Fruit fly (Drosophila melanogaster) whole organism, embryonic: ENCODE measurements around the gene CG12728.

Source experiments
- Atf6 ChIP-seq: fragments of 200-800 bp; sonication (Bioruptor generic); IDR thresholded peaks from 2 replicates; pipeline ENCODE4 v1.3.6; 2022; ENCODE audit warnings: missing biosample characterization, missing genetic modification characterization
- CG10565 ChIP-seq: fragments of 200-800 bp; sonication (Bioruptor generic); optimal IDR thresholded peaks from 3 replicates; lab custom pipeline; 2016; ENCODE audit warnings: missing biosample characterization, mild to moderate bottlenecking, missing genetic modification characterization
- CG10979 ChIP-seq: fragments of 200-800 bp; sonication (Bioruptor generic); optimal IDR thresholded peaks from 2 replicates; lab custom pipeline; 2018; ENCODE audit warnings: missing biosample characterization, mild to moderate bottlenecking, missing genetic modification characterization, moderate library complexity
- CG12219 ChIP-seq: fragments of 200-800 bp; sonication (Bioruptor generic); optimal IDR thresholded peaks from 3 replicates; lab custom pipeline; 2018; ENCODE audit warnings: missing biosample characterization, mild to moderate bottlenecking, missing genetic modification characterization
- CG13123 ChIP-seq: fragments of 200-800 bp; sonication (Bioruptor generic); optimal IDR thresholded peaks from 2 replicates; lab custom pipeline; 2016; ENCODE audit warnings: missing biosample characterization, missing genetic modification characterization
- CG14667 ChIP-seq: fragments of 200-800 bp; sonication (Bioruptor generic); IDR thresholded peaks from 2 replicates; pipeline ENCODE4 v1.3.6; 2022; ENCODE audit warnings: missing biosample characterization, missing genetic modification characterization
- CG14710 ChIP-seq: fragments of 200-800 bp; sonication (Bioruptor generic); optimal IDR thresholded peaks from 3 replicates; lab custom pipeline; 2019; ENCODE audit warnings: missing biosample characterization, mild to moderate bottlenecking, missing genetic modification characterization, moderate library complexity
- CG15601 ChIP-seq: fragments of 200-800 bp; sonication (Bioruptor generic); optimal IDR thresholded peaks from 3 replicates; lab custom pipeline; 2019; ENCODE audit warnings: missing biosample characterization, mild to moderate bottlenecking, missing genetic modification characterization, moderate library complexity
- CG17328 ChIP-seq: fragments of 200-800 bp; sonication (Bioruptor generic); IDR thresholded peaks from 2 replicates; pipeline ENCODE4 v1.3.6; 2022; ENCODE audit warnings: missing biosample characterization, missing genetic modification characterization
- CG1792 ChIP-seq: fragments of 200-800 bp; sonication (Bioruptor generic); optimal IDR thresholded peaks from 2 replicates; lab custom pipeline; 2016; ENCODE audit warnings: missing biosample characterization, missing genetic modification characterization
- CG3726 ChIP-seq: fragments of 200-800 bp; sonication (Bioruptor generic); IDR thresholded peaks from 3 replicates; pipeline ENCODE4, ENCODE4 v1.3.6; 2022; ENCODE audit warnings: missing biosample characterization, missing genetic modification characterization
- CG6175 ChIP-seq: fragments of 200-800 bp; sonication (Bioruptor generic); IDR thresholded peaks from 3 replicates; pipeline ENCODE4 v1.3.6; 2022; ENCODE audit warnings: missing biosample characterization, missing genetic modification characterization
- CG6791 ChIP-seq: fragments of 200-800 bp; sonication (Bioruptor generic); IDR thresholded peaks from 3 replicates; pipeline ENCODE4 v1.3.6; 2022; ENCODE audit warnings: missing biosample characterization, missing genetic modification characterization; ENCODE audit not compliant: partially characterized antibody
- CG7556 ChIP-seq: fragments of 200-800 bp; sonication (Bioruptor generic); optimal IDR thresholded peaks from 2 replicates; lab custom pipeline; 2017; ENCODE audit warnings: missing biosample characterization, mild to moderate bottlenecking, missing genetic modification characterization
- CG7839 ChIP-seq: fragments of 200-800 bp; sonication (Bioruptor generic); optimal IDR thresholded peaks from 3 replicates; lab custom pipeline; 2018; ENCODE audit warnings: missing biosample characterization, mild to moderate bottlenecking, missing genetic modification characterization, moderate library complexity
- CG8388 ChIP-seq: fragments of 200-800 bp; sonication (Bioruptor generic); optimal IDR thresholded peaks from 2 replicates; lab custom pipeline; 2019; ENCODE audit warnings: missing biosample characterization, mild to moderate bottlenecking, missing genetic modification characterization, moderate library complexity
- CG9817 ChIP-seq: fragments of 200-800 bp; sonication (Bioruptor generic); optimal IDR thresholded peaks from 2 replicates; lab custom pipeline; 2018; ENCODE audit warnings: missing biosample characterization, mild to moderate bottlenecking, missing genetic modification characterization, moderate library complexity
- Dp ChIP-seq: fragments of 200-800 bp; sonication (Bioruptor generic); optimal IDR thresholded peaks from 2 replicates; lab custom pipeline; 2018; ENCODE audit warnings: missing biosample characterization, mild to moderate bottlenecking, missing genetic modification characterization, moderate library complexity
- Fer1 ChIP-seq: fragments of 200-800 bp; sonication (Bioruptor generic); optimal IDR thresholded peaks from 2 replicates; lab custom pipeline; 2017; ENCODE audit warnings: missing biosample characterization, mild to moderate bottlenecking, missing genetic modification characterization
- Fer3 ChIP-seq: fragments of 200-800 bp; sonication (Bioruptor generic); optimal IDR thresholded peaks from 2 replicates; lab custom pipeline; 2018; ENCODE audit warnings: missing biosample characterization, mild to moderate bottlenecking, missing genetic modification characterization, moderate library complexity
- HLH3B ChIP-seq: fragments of 200-800 bp; sonication (Bioruptor generic); IDR thresholded peaks from 2 replicates; pipeline ENCODE4 v1.3.6; 2022; ENCODE audit warnings: missing biosample characterization, missing genetic modification characterization
- Jarid2 ChIP-seq: fragments of 200-800 bp; sonication (Bioruptor generic); optimal IDR thresholded peaks from 3 replicates; lab custom pipeline; 2017; ENCODE audit warnings: mild to moderate bottlenecking, missing biosample characterization, missing genetic modification reagents, missing genetic modification characterization
- MESR4 ChIP-seq: fragments of 200-800 bp; sonication (Bioruptor generic); optimal IDR thresholded peaks from 2 replicates; lab custom pipeline; 2018; ENCODE audit warnings: missing biosample characterization, mild to moderate bottlenecking, missing genetic modification characterization, moderate library complexity
- Pdp1 ChIP-seq, 2 experiments: fragments of 200-800 bp; sonication (Bioruptor generic); optimal IDR thresholded peaks; 3 replicates each; lab custom pipeline; 2016; ENCODE audit warnings: missing biosample characterization in 2 of 2, missing genetic modification characterization in 2 of 2, mild to moderate bottlenecking in 1 of 2, moderate library complexity in 1 of 2
- Rx ChIP-seq: fragments of 200-800 bp; sonication (Bioruptor generic); IDR thresholded peaks from 2 replicates; pipeline ENCODE4 v1.3.6; 2022; ENCODE audit warnings: missing biosample characterization, missing genetic modification characterization
- Sox102F ChIP-seq: fragments of 200-800 bp; sonication (Bioruptor generic); optimal IDR thresholded peaks from 2 replicates; lab custom pipeline; 2018; ENCODE audit warnings: missing biosample characterization, mild to moderate bottlenecking, missing genetic modification characterization, moderate library complexity
- al ChIP-seq: fragments of 200-800 bp; sonication (Bioruptor generic); IDR thresholded peaks from 2 replicates; pipeline ENCODE4 v1.3.6; 2022; ENCODE audit warnings: missing biosample characterization, missing genetic modification characterization
- ap ChIP-seq: fragments of 200-800 bp; sonication (Bioruptor generic); IDR thresholded peaks from 2 replicates; pipeline ENCODE4 v1.3.6; 2022; ENCODE audit warnings: missing biosample characterization, missing genetic modification characterization
- ara ChIP-seq: fragments of 200-800 bp; sonication (Bioruptor generic); IDR thresholded peaks from 2 replicates; pipeline ENCODE4 v1.3.6; 2022; ENCODE audit warnings: missing biosample characterization, missing genetic modification characterization
- ash1 ChIP-seq: fragments of 200-800 bp; sonication (Bioruptor generic); optimal IDR thresholded peaks from 2 replicates; lab custom pipeline; 2018; ENCODE audit warnings: missing biosample characterization, mild to moderate bottlenecking, missing genetic modification characterization
- ci ChIP-seq: fragments of 200-800 bp; sonication (Bioruptor generic); IDR thresholded peaks from 3 replicates; pipeline ENCODE4 v1.3.6; 2022; ENCODE audit warnings: missing biosample characterization, missing genetic modification characterization
- dmrt99B ChIP-seq: fragments of 200-800 bp; sonication (Bioruptor generic); optimal IDR thresholded peaks from 2 replicates; lab custom pipeline; 2018; ENCODE audit warnings: missing biosample characterization, mild to moderate bottlenecking, missing genetic modification characterization, moderate library complexity
- dpn ChIP-seq, 2 experiments: fragments of 200-800 bp; sonication (Bioruptor generic); optimal IDR thresholded peaks; 3 replicates each; lab custom pipeline; 2016; ENCODE audit warnings: missing biosample characterization in 2 of 2, missing genetic modification characterization in 2 of 2
- dysf ChIP-seq: fragments of 200-800 bp; sonication (Bioruptor generic); IDR thresholded peaks from 3 replicates; pipeline ENCODE4 v1.3.6; 2022; ENCODE audit warnings: missing biosample characterization, missing genetic modification characterization
- ewg ChIP-seq: fragments of 200-800 bp; sonication (Bioruptor generic); optimal IDR thresholded peaks from 3 replicates; lab custom pipeline; 2017; ENCODE audit warnings: mild to moderate bottlenecking, missing biosample characterization, missing genetic modification reagents, missing genetic modification characterization
- exex ChIP-seq: fragments of 200-800 bp; sonication (Bioruptor generic); optimal IDR thresholded peaks from 4 replicates; lab custom pipeline; 2018; ENCODE audit warnings: missing biosample characterization, mild to moderate bottlenecking, missing genetic modification characterization, moderate library complexity
- jing ChIP-seq: fragments of 200-800 bp; sonication (Bioruptor generic); optimal IDR thresholded peaks from 2 replicates; lab custom pipeline; 2018; ENCODE audit warnings: missing biosample characterization, mild to moderate bottlenecking, missing genetic modification characterization
- lilli ChIP-seq: fragments of 200-800 bp; sonication (Bioruptor generic); optimal IDR thresholded peaks from 3 replicates; lab custom pipeline; 2016; ENCODE audit warnings: missing biosample characterization, missing genetic modification characterization
- pan ChIP-seq, 4 experiments: fragments of >200 bp in 3 of 4; fragments of 200-800 bp in 1 of 4; sonication (Bioruptor generic) in 1 of 4; optimal IDR thresholded peaks in 3 of 4; IDR thresholded peaks in 1 of 4; 2 replicates each; pipeline versions ENCODE4 v1.3.6 to Lab custom; 2017 to 2022; ENCODE audit warnings: missing biosample characterization in 2 of 4, missing genetic modification characterization in 2 of 4, mixed read lengths in 1 of 4
- peb ChIP-seq: fragments of 200-800 bp; sonication (Bioruptor generic); IDR thresholded peaks from 2 replicates; pipeline ENCODE4 v1.3.6; 2022; ENCODE audit warnings: missing biosample characterization, missing genetic modification characterization
- ranshi ChIP-seq: fragments of 200-800 bp; sonication (Bioruptor generic); IDR thresholded peaks from 2 replicates; pipeline ENCODE4 v1.3.6; 2022; ENCODE audit warnings: missing biosample characterization, missing genetic modification characterization
- salm ChIP-seq: fragments of 200-800 bp; sonication (Bioruptor generic); optimal IDR thresholded peaks from 2 replicates; lab custom pipeline; 2018; ENCODE audit warnings: missing biosample characterization, mild to moderate bottlenecking, missing genetic modification characterization
- seq ChIP-seq: fragments of 200-800 bp; sonication (Bioruptor generic); IDR thresholded peaks from 2 replicates; pipeline ENCODE4 v1.3.6; 2022; ENCODE audit warnings: missing biosample characterization, missing genetic modification characterization
- shn ChIP-seq: fragments of 200-800 bp; sonication (Bioruptor generic); optimal IDR thresholded peaks from 3 replicates; lab custom pipeline; 2016; ENCODE audit warnings: missing biosample characterization, missing genetic modification characterization
- sisA ChIP-seq: fragments of 200-800 bp; sonication (Bioruptor generic); IDR thresholded peaks from 2 replicates; pipeline ENCODE4 v1.3.6; 2022; ENCODE audit warnings: missing biosample characterization, missing genetic modification characterization
- stc ChIP-seq: fragments of 200-800 bp; sonication (Bioruptor generic); IDR thresholded peaks from 2 replicates; pipeline ENCODE4 v1.3.6; 2022; ENCODE audit warnings: missing biosample characterization, missing genetic modification characterization
- tap ChIP-seq: fragments of 200-800 bp; optimal IDR thresholded peaks from 3 replicates; lab custom pipeline; 2019; ENCODE audit warnings: missing biosample characterization, mild to moderate bottlenecking, missing genetic modification characterization, moderate library complexity
- tgo ChIP-seq: fragments of 200-800 bp; sonication (Bioruptor generic); IDR thresholded peaks from 3 replicates; pipeline ENCODE4 v1.3.6; 2022; ENCODE audit warnings: missing biosample characterization, missing genetic modification characterization
- wor ChIP-seq: fragments of 200-800 bp; sonication (Bioruptor generic); IDR thresholded peaks from 2 replicates; pipeline ENCODE4 v1.3.6; 2022; ENCODE audit warnings: missing biosample characterization, missing genetic modification characterization
- z ChIP-seq: fragments of 200-800 bp; sonication (Bioruptor generic); IDR thresholded peaks from 3 replicates; pipeline ENCODE4 v1.3.6; 2022; ENCODE audit warnings: missing biosample characterization, missing genetic modification characterization

The CG12728 gene

dm6 chrX:5989368-5989767 is 47.0 kb downstream of the CG12728 start (continued):
- peak; percentile 18 for TF ChIP-seq Fer1
- peak; percentile 72 for TF ChIP-seq dmrt99B (tag; lab: Kevin White, UChicago)
- peak in 1 of 2 experiments; percentile 29 for TF ChIP-seq dpn (GFP tag; optimal IDR thresholded peaks at IDR 0.05; lab: Kevin White, UChicago)
- TF ChIP-seq Atf6 (GFP tag; lab: Robert Waterston, UW), result peak; percentile 20; the same call in 1 of the 2 replicates
- TF ChIP-seq peb (GFP tag; lab: Robert Waterston, UW), result peak; percentile 23; the same call in 1 of the 2 replicates
- TF ChIP-seq sisA (GFP tag; lab: Robert Waterston, UW), result peak; percentile 49
- TF ChIP-seq CG6175 (GFP tag; lab: Robert Waterston, UW), result no peak
- TF ChIP-seq Jarid2, result no peak
- TF ChIP-seq CG15601 (tag; lab: Kevin White, UChicago), result peak; percentile 37
- no peak for TF ChIP-seq MESR4 (GFP tag; lab: Kevin White, UChicago)
- TF ChIP-seq CG7839 (tag; lab: Kevin White, UChicago), result peak; percentile 65
- TF ChIP-seq CG6791 (GFP tag; lab: Robert Waterston, UW), result no peak
- no peak for TF ChIP-seq CG1792
- TF ChIP-seq seq (GFP tag; lab: Robert Waterston, UW), result peak; percentile 56
- peak; percentile 15 for TF ChIP-seq Fer3 (tag; lab: Kevin White, UChicago)
- peak; percentile 58 for TF ChIP-seq CG10979
- peak; percentile 59 for TF ChIP-seq Sox102F
- peak; percentile 6 for TF ChIP-seq CG9817
- TF ChIP-seq ap (GFP tag; lab: Robert Waterston, UW), result peak; percentile 39; the same call in 1 of the 2 replicates
- TF ChIP-seq jing (GFP tag; lab: Kevin White, UChicago), result peak; percentile 7
- peak; percentile 48; the same call in 1 of the 2 replicates for TF ChIP-seq ranshi (GFP tag; lab: Robert Waterston, UW)
- no peak for TF ChIP-seq shn (GFP tag; lab: Kevin White, UChicago)
- TF ChIP-seq CG8388, result peak; percentile 49
- no peak for TF ChIP-seq Dp
- no peak for TF ChIP-seq Pdp1 (GFP tag; optimal IDR thresholded peaks at IDR 0.05; lab: Kevin White, UChicago)
- TF ChIP-seq al (GFP tag; lab: Robert Waterston, UW), result no peak
- TF ChIP-seq wor (GFP tag; lab: Robert Waterston, UW), result no peak
- no peak for TF ChIP-seq CG3726 (GFP tag; lab: Robert Waterston, UW)
- TF ChIP-seq tgo (GFP tag; lab: Robert Waterston, UW), result peak; percentile 42; the same call in 1 of the 3 replicates
- peak; percentile 61; the same call in 1 of the 2 replicates for TF ChIP-seq ara (GFP tag; lab: Robert Waterston, UW)
- peak; percentile 12 for TF ChIP-seq salm (tag; lab: Kevin White, UChicago)
- no peak for TF ChIP-seq exex (tag; lab: Kevin White, UChicago)
- TF ChIP-seq pan (optimal IDR thresholded peaks at IDR 0.05; lab: Kevin White, UChicago), result no peak
- peak in 1 of 2 experiments; percentile 76 for TF ChIP-seq pan (GFP tag; optimal IDR thresholded peaks at IDR 0.05 in 1 of 2, IDR thresholded peaks at IDR 0.05 in 1 of 2)
- no peak for TF ChIP-seq CG10565 (GFP tag; lab: Kevin White, UChicago)
- TF ChIP-seq dysf (GFP tag; lab: Robert Waterston, UW), result peak; percentile 50; the same call in 2 of the 3 replicates
- TF ChIP-seq ash1 (GFP tag; lab: Kevin White, UChicago), result no peak
- TF ChIP-seq CG14667 (GFP tag; lab: Robert Waterston, UW), result no peak
- TF ChIP-seq CG13123, result no peak
- peak; percentile 51 for TF ChIP-seq tap
- TF ChIP-seq HLH3B, result peak; percentile 62
- peak; percentile 69 for TF ChIP-seq stc (GFP tag; lab: Robert Waterston, UW)
- no peak for TF ChIP-seq z (GFP tag; lab: Robert Waterston, UW)
- peak; percentile 37; the same call in 1 of the 2 replicates for TF ChIP-seq Rx (GFP tag; lab: Robert Waterston, UW)
- TF ChIP-seq lilli (GFP tag; lab: Kevin White, UChicago), result peak; percentile 28
- TF ChIP-seq CG12219 (GFP tag; lab: Kevin White, UChicago), result peak; percentile 47
- TF ChIP-seq CG14710 (tag; lab: Kevin White, UChicago), result peak; percentile 13
- TF ChIP-seq CG17328, result peak; percentile 48; the same call in 1 of the 2 replicates
- peak; percentile 29 for TF ChIP-seq ewg (GFP tag; lab: Kevin White, UChicago)
- TF ChIP-seq ci (GFP tag; lab: Robert Waterston, UW), result peak; percentile 79
- TF ChIP-seq CG7556 (GFP tag; lab: Kevin White, UChicago), result peak; percentile 46
